Worm (Caenorhabditis elegans) whole organism, L2 larva: Measurements from ENCODE around the gene ZC13.10.
A peak's percentile ranks its signal among the peaks of the same experiment; 100 is the strongest.

Experiments used
- blmp-1 ChIP-seq: sonication (generic microtip); optimal IDR thresholded peaks from 2 replicates; lab custom pipeline; 2017; ENCODE audit warnings: missing genetic modification characterization, mild to moderate bottlenecking, missing compliant biosample characterization, antibody characterized with exemption, moderate library complexity; ENCODE audit not compliant: insufficient read depth
- elt-1 ChIP-seq: fragments of 150-350 bp; optimal IDR thresholded peaks from 2 replicates; lab custom pipeline; 2014; ENCODE audit warnings: missing biosample characterization, missing genetic modification characterization
- lsy-2 ChIP-seq, 2 experiments: fragments of 150-350 bp in 1 of 2; sonication (generic microtip) in 1 of 2; optimal IDR thresholded peaks; 2 replicates each; lab custom pipeline; 2014 to 2017; ENCODE audit warnings: missing biosample characterization in 2 of 2, missing genetic modification characterization in 2 of 2
- nhr-77 ChIP-seq: fragments of 150-350 bp; optimal IDR thresholded peaks from 2 replicates; lab custom pipeline; 2014; ENCODE audit warnings: missing biosample characterization, missing genetic modification characterization

ce11 chrX:949466-949865 is 47.1 kb upstream of the ZC13.10 start:
- TF ChIP-seq lsy-2 (tag; optimal IDR thresholded peaks at IDR 0.05; lab: Kevin White, UChicago) (peak; percentile 77 to 90), nhr-77 (tag; lab: Kevin White, UChicago) (no peak), elt-1 (tag; lab: Kevin White, UChicago) (no peak), blmp-1 (tag; lab: Kevin White, UChicago) (peak; percentile 57)
